Worm (Caenorhabditis elegans): ENCODE results near the gene ndab-1.

DNA sequence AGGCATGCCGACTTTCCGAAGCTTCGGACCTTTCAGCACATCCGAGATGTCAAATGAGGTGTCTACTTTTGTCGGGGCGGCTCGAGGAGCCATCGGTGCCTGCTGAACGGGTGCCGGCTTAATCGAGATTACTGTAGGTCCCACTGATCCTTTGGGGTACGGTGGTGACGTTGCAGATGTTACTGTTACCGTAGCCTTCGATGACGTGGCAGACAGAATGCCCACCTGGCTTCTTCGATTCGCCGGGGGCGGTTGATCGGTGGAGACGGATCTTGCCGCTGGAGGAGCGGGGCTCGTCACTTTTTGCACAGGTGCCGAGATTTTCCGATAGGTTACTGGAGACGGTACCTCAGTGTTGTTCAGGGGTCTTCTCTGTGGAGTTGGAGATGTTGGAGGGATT lies 43.9 kb downstream of the ndab-1 start:
- TF ChIP-seq unc-62 (GFP tag; optimal IDR thresholded peaks at IDR 0.05) (no peak), gmeb-1 (tag; optimal IDR thresholded peaks at IDR 0.05) (no peak), blmp-1 (tag; optimal IDR thresholded peaks at IDR 0.05; ENCODE audit: insufficient read depth) (no peak), ceh-82 (tag; optimal IDR thresholded peaks at IDR 0.05) (no peak), lin-13 (GFP tag; optimal IDR thresholded peaks at IDR 0.05) (no peak)

Measured in whole organism, L2 larva.